Worm (Caenorhabditis elegans): Measurements from ENCODE around the gene pph-2.

DNA sequence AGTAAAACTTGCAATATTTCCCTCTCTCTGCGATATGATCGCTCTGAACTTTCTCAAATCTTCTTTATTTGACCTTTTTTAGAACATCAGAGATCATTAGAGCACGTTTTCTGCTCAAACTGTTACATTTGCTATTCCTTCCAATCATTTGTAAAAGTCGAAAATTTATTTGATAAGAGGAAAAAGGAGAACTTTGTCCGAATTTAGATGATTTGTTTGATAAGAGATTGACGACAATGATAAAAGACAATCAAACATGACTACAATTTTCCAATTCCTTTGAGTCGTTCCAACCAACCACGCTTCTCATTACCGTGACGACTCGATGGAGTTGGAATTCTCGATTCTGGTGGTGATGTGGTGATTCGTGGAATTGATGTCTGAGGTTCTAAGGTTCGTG lies 40.3 kb upstream of the pph-2 start:
- TF ChIP-seq dao-5 (tag; optimal IDR thresholded peaks at IDR 0.05) (no peak), him-1 (tag; optimal IDR thresholded peaks at IDR 0.05) (no peak)
